Worm (Caenorhabditis elegans) whole organism, L3 larva: ENCODE measurements around the gene T26A5.2.

Experiments
- aly-2 ChIP-seq: fragments of 150-350 bp; optimal IDR thresholded peaks from 2 replicates; lab custom pipeline; 2014; ENCODE audit warnings: missing biosample characterization, missing genetic modification characterization
- ama-1 ChIP-seq: fragments of 150-350 bp; optimal IDR thresholded peaks from 2 replicates; lab custom pipeline; 2018
- lin-15B ChIP-seq: fragments of 150-350 bp; optimal IDR thresholded peaks from 2 replicates; lab custom pipeline; 2014; ENCODE audit warnings: missing biosample characterization, missing genetic modification characterization
- nhr-11 ChIP-seq: fragments of 150-350 bp; optimal IDR thresholded peaks from 2 replicates; lab custom pipeline; 2014; ENCODE audit warnings: missing biosample characterization, missing genetic modification characterization
- nhr-237 ChIP-seq: fragments of 150-350 bp; optimal IDR thresholded peaks from 2 replicates; lab custom pipeline; 2014; ENCODE audit warnings: missing biosample characterization, missing genetic modification characterization
- nhr-28 ChIP-seq: fragments of 150-350 bp; optimal IDR thresholded peaks from 2 replicates; lab custom pipeline; 2014; ENCODE audit warnings: missing biosample characterization, missing genetic modification characterization
- nhr-76 ChIP-seq: fragments of 150-350 bp; sonication (generic microtip); optimal IDR thresholded peaks from 5 replicates; lab custom pipeline; 2014; ENCODE audit warnings: missing biosample characterization, missing genetic modification characterization
- pqm-1 ChIP-seq: fragments of 150-350 bp; optimal IDR thresholded peaks from 2 replicates; lab custom pipeline; 2017; ENCODE audit warnings: missing biosample characterization, missing genetic modification characterization, inconsistent platforms
- unc-39 ChIP-seq: sonication (generic microtip); optimal IDR thresholded peaks from 4 replicates; lab custom pipeline; 2017; ENCODE audit warnings: missing biosample characterization, missing genetic modification characterization
- zag-1 ChIP-seq: fragments of 150-350 bp; optimal IDR thresholded peaks from 2 replicates; lab custom pipeline; 2014; ENCODE audit warnings: missing biosample characterization, missing genetic modification characterization
- ztf-4 ChIP-seq: fragments of 150-350 bp; optimal IDR thresholded peaks from 2 replicates; lab custom pipeline; 2014; ENCODE audit warnings: missing biosample characterization, missing genetic modification characterization

- no peak for TF ChIP-seq nhr-28 (tag; lab: Kevin White, UChicago)
- TF ChIP-seq nhr-76 (tag; lab: Kevin White, UChicago), result no peak
- no peak for TF ChIP-seq ama-1 (lab: Kevin White, UChicago)
- no peak for TF ChIP-seq ztf-4 (tag; lab: Kevin White, UChicago)
- no peak for TF ChIP-seq nhr-237 (tag; lab: Kevin White, UChicago)
- TF ChIP-seq unc-39, result no peak
- TF ChIP-seq zag-1 (tag; lab: Kevin White, UChicago), result no peak
- TF ChIP-seq pqm-1 (tag; lab: Kevin White, UChicago), result no peak
- no peak for TF ChIP-seq aly-2
- no peak for TF ChIP-seq lin-15B (tag; lab: Kevin White, UChicago)
- no peak for TF ChIP-seq nhr-11
These were observed 47.6 kb downstream of the T26A5.2 start, which contains the start of gene acr-5 for ce11 chrIII:6514673-6515072.
